Worm (Caenorhabditis elegans): ENCODE data around the gene nas-9.

Gene nas-9

DNA sequence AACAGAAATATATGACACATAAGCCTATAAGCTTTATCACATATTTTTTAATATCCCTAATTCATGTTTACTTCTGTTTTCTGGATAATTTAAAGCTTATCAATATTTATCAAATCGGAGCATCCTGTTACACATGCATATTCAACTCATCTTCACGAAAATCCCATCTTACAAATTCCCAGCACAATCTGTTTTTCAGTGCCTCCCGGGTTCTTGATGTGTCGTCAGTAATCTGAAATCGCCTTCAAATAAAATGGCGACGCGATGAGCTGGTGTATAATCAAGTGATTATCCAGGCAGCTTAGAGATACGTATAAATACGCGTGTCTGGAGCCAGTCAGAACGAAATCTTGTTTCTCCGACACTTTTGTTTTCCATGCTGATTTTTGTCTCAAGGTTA is 10.6 kb upstream of the nas-9 start:
- no peak for TF ChIP-seq sma-9 (GFP tag; optimal IDR thresholded peaks at IDR 0.05)
- TF ChIP-seq sma-9 (tag; optimal IDR thresholded peaks at IDR 0.05) = no peak
- no peak for TF ChIP-seq sma-3 (GFP tag; optimal IDR thresholded peaks at IDR 0.05)
- no peak for TF ChIP-seq nhr-129 (tag; optimal IDR thresholded peaks at IDR 0.05)
- TF ChIP-seq dmd-4 (tag; optimal IDR thresholded peaks at IDR 0.05) = no peak
- TF ChIP-seq nhr-237 (tag; optimal IDR thresholded peaks at IDR 0.05) = no peak
- TF ChIP-seq nhr-12 (tag; optimal IDR thresholded peaks at IDR 0.05) = no peak
- TF ChIP-seq mdl-1 (tag; optimal IDR thresholded peaks at IDR 0.05) = no peak
- TF ChIP-seq nhr-21 (tag; optimal IDR thresholded peaks at IDR 0.05) = no peak
- TF ChIP-seq zag-1 (tag; optimal IDR thresholded peaks at IDR 0.05) = no peak
- no peak for TF ChIP-seq alr-1 (tag; optimal IDR thresholded peaks at IDR 0.05)
- TF ChIP-seq ceh-16 (tag; optimal IDR thresholded peaks at IDR 0.05) = no peak
- TF ChIP-seq unc-39 (tag; optimal IDR thresholded peaks at IDR 0.05) = no peak
- no peak for TF ChIP-seq R02D3.7 (tag; optimal IDR thresholded peaks at IDR 0.05)
- TF ChIP-seq nhr-25 (tag; optimal IDR thresholded peaks at IDR 0.05) = no peak
- no peak for TF ChIP-seq aly-2 (tag; optimal IDR thresholded peaks at IDR 0.05)
- TF ChIP-seq unc-55 (GFP tag; optimal IDR thresholded peaks at IDR 0.05) = no peak

DNA sequence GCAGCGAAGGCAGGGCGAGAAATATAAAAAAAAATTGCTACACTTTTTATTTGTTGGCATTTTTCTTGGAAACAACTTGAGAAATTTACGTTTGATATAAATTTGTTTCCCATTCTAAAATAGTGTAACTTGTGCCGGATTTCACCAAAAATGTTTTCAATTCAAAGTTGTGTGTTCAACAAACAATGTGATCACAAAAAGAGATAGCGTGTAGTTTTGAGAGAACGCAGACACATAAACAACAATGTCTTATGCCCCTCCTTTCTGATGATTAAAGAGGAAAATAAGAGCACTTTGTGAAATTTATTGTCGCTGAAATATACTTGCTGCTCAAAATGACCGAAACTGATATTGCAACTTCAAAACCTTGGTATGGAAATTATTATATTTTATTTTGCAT is 7.6 kb upstream of the nas-9 start, which contains the start of gene abhd-5.1:
abhd-5.1 (plus strand) TSS at position 230 of the 400 bp plus-strand sequence.
- TF ChIP-seq R02D3.7 (tag; optimal IDR thresholded peaks at IDR 0.05) = no peak
- no peak for TF ChIP-seq dmd-4 (tag; optimal IDR thresholded peaks at IDR 0.05)
- no peak for TF ChIP-seq unc-55 (GFP tag; optimal IDR thresholded peaks at IDR 0.05)
- TF ChIP-seq ceh-82 (tag; optimal IDR thresholded peaks at IDR 0.05) = no peak
- TF ChIP-seq lin-13 (GFP tag; optimal IDR thresholded peaks at IDR 0.05) = no peak
- TF ChIP-seq lin-11 (tag; optimal IDR thresholded peaks at IDR 0.05) = no peak
- TF ChIP-seq mbf-1 (tag; optimal IDR thresholded peaks at IDR 0.05) = no peak
- TF ChIP-seq nhr-10 (tag; optimal IDR thresholded peaks at IDR 0.05) = no peak
- TF ChIP-seq ztf-11 (tag; optimal IDR thresholded peaks at IDR 0.05) = no peak
- TF ChIP-seq mab-5 (tag; optimal IDR thresholded peaks at IDR 0.05) = no peak
- no peak for TF ChIP-seq unc-62 (GFP tag; optimal IDR thresholded peaks at IDR 0.05)
- TF ChIP-seq ama-1 (optimal IDR thresholded peaks at IDR 0.05) = no peak
- no peak for TF ChIP-seq mdl-1 (tag; optimal IDR thresholded peaks at IDR 0.05)
- no peak for TF ChIP-seq elt-3 (tag; optimal IDR thresholded peaks at IDR 0.05)
- TF ChIP-seq peb-1 (tag; optimal IDR thresholded peaks at IDR 0.05) = no peak
- no peak for TF ChIP-seq ztf-1 (GFP tag; conservative IDR thresholded peaks at IDR 0.05)
- TF ChIP-seq fos-1 (tag; optimal IDR thresholded peaks at IDR 0.05) = peak; percentile 21
- no peak for TF ChIP-seq blmp-1 (tag; optimal IDR thresholded peaks at IDR 0.05; ENCODE audit: insufficient read depth)
- peak; percentile 43 for TF ChIP-seq C34F6.9 (tag; optimal IDR thresholded peaks at IDR 0.05)
- peak; percentile 19 for TF ChIP-seq gmeb-1 (tag; optimal IDR thresholded peaks at IDR 0.05)
- TF ChIP-seq egl-27 (tag; optimal IDR thresholded peaks at IDR 0.05) = no peak
- TF ChIP-seq nhr-77 (tag; optimal IDR thresholded peaks at IDR 0.05) = no peak
- no peak for TF ChIP-seq nhr-21 (tag; optimal IDR thresholded peaks at IDR 0.05)
- no peak for TF ChIP-seq nhr-129 (tag; optimal IDR thresholded peaks at IDR 0.05)
- no peak for TF ChIP-seq crh-2 (tag; optimal IDR thresholded peaks at IDR 0.05)
- no peak for TF ChIP-seq lin-39 (tag; optimal IDR thresholded peaks at IDR 0.05)
- no peak for TF ChIP-seq nhr-6 (tag; optimal IDR thresholded peaks at IDR 0.05)
- TF ChIP-seq nhr-23 (tag; optimal IDR thresholded peaks at IDR 0.05) = no peak
- TF ChIP-seq sma-3 (GFP tag; optimal IDR thresholded peaks at IDR 0.05) = no peak
- no peak for TF ChIP-seq zag-1 (tag; optimal IDR thresholded peaks at IDR 0.05)
- TF ChIP-seq skn-1 (tag; optimal IDR thresholded peaks at IDR 0.05) = peak; percentile 29
- TF ChIP-seq sma-9 (GFP tag; optimal IDR thresholded peaks at IDR 0.05) = peak; percentile 12
- no peak for TF ChIP-seq sma-9 (tag; optimal IDR thresholded peaks at IDR 0.05)

- no peak for TF ChIP-seq dmd-4 (tag; optimal IDR thresholded peaks at IDR 0.05)
- no peak for TF ChIP-seq unc-55 (GFP tag; optimal IDR thresholded peaks at IDR 0.05)
- TF ChIP-seq nhr-77 (tag; optimal IDR thresholded peaks at IDR 0.05) = no peak
- no peak for TF ChIP-seq nhr-23 (tag; optimal IDR thresholded peaks at IDR 0.05)
- no peak for TF ChIP-seq peb-1 (tag; optimal IDR thresholded peaks at IDR 0.05)
- TF ChIP-seq alr-1 (tag; optimal IDR thresholded peaks at IDR 0.05) = no peak
- TF ChIP-seq nhr-6 (tag; optimal IDR thresholded peaks at IDR 0.05) = no peak
- no peak for TF ChIP-seq sma-3 (GFP tag; optimal IDR thresholded peaks at IDR 0.05)
- no peak for TF ChIP-seq nhr-12 (tag; optimal IDR thresholded peaks at IDR 0.05)
- TF ChIP-seq crh-2 (tag; optimal IDR thresholded peaks at IDR 0.05) = no peak
- no peak for TF ChIP-seq ceh-16 (tag; optimal IDR thresholded peaks at IDR 0.05)
- TF ChIP-seq mab-5 (tag; optimal IDR thresholded peaks at IDR 0.05) = no peak
- no peak for TF ChIP-seq egl-27 (tag; optimal IDR thresholded peaks at IDR 0.05)
- TF ChIP-seq sem-4 (tag; optimal IDR thresholded peaks at IDR 0.05) = no peak
- TF ChIP-seq ceh-82 (tag; optimal IDR thresholded peaks at IDR 0.05) = no peak
- TF ChIP-seq lin-11 (tag; optimal IDR thresholded peaks at IDR 0.05) = no peak
- TF ChIP-seq snpc-4 (tag; optimal IDR thresholded peaks at IDR 0.05) = no peak
Measured at ce11 chrV:4846507-4846906, 6.7 kb upstream of the nas-9 start.

Data from whole organism, L2 larva.